Fruit fly (Drosophila melanogaster) whole organism, embryonic: ENCODE data around the gene CG14340.

Experiments
- Ada2b ChIP-seq: fragments of 200-800 bp; sonication (Bioruptor generic); IDR thresholded peaks from 2 replicates; pipeline ENCODE4 v1.3.6; 2022; ENCODE audit warnings: missing biosample characterization, missing genetic modification characterization
- Awh ChIP-seq: fragments of 200-800 bp; sonication (Bioruptor generic); IDR thresholded peaks from 2 replicates; pipeline ENCODE4, ENCODE4 v1.3.6; 2022; ENCODE audit warnings: missing biosample characterization, missing genetic modification characterization
- BEAF-32 ChIP-seq: fragments of 200-800 bp; sonication (Bioruptor generic); optimal IDR thresholded peaks from 3 replicates; lab custom pipeline; 2017; ENCODE audit warnings: missing biosample characterization, missing genetic modification characterization, mild to moderate bottlenecking, moderate library complexity, missing genetic modification reagents
- BtbVII ChIP-seq: fragments of 200-800 bp; sonication (Bioruptor generic); optimal IDR thresholded peaks from 3 replicates; lab custom pipeline; 2017; ENCODE audit warnings: missing biosample characterization, mild to moderate bottlenecking, missing genetic modification characterization
- CG10654 ChIP-seq: fragments of 200-800 bp; sonication (Bioruptor generic); optimal IDR thresholded peaks from 2 replicates; lab custom pipeline; 2016; ENCODE audit warnings: missing biosample characterization, missing genetic modification characterization
- CG11093 ChIP-seq: fragments of 200-800 bp; sonication (Bioruptor generic); IDR thresholded peaks from 3 replicates; pipeline ENCODE4 v1.3.6; 2022; ENCODE audit warnings: missing biosample characterization, missing genetic modification characterization
- CG11560 ChIP-seq: fragments of 200-800 bp; sonication (Bioruptor generic); IDR thresholded peaks from 3 replicates; pipeline ENCODE4 v1.3.6; 2022; ENCODE audit warnings: missing biosample characterization, missing genetic modification characterization
- CG1233 ChIP-seq: fragments of 200-800 bp; sonication (Bioruptor generic); optimal IDR thresholded peaks from 4 replicates; lab custom pipeline; 2018; ENCODE audit warnings: missing biosample characterization, mild to moderate bottlenecking, missing genetic modification characterization
- CG13775 ChIP-seq: fragments of 200-800 bp; sonication (Bioruptor generic); optimal IDR thresholded peaks from 3 replicates; lab custom pipeline; 2017; ENCODE audit warnings: missing biosample characterization, mild to moderate bottlenecking, missing genetic modification characterization
- CG1647 ChIP-seq: fragments of 200-800 bp; sonication (Bioruptor generic); optimal IDR thresholded peaks from 3 replicates; lab custom pipeline; 2016; ENCODE audit warnings: missing biosample characterization, missing genetic modification characterization
- CG16779 ChIP-seq: fragments of 200-800 bp; sonication (Bioruptor generic); IDR thresholded peaks from 2 replicates; pipeline ENCODE4 v1.3.6; 2022; ENCODE audit warnings: missing biosample characterization, missing genetic modification characterization
- CG17361 ChIP-seq: fragments of 200-800 bp; sonication (Bioruptor generic); IDR thresholded peaks from 3 replicates; pipeline ENCODE4 v1.3.6; 2022; ENCODE audit warnings: missing biosample characterization, missing genetic modification characterization
- CG2202 ChIP-seq: fragments of 200-800 bp; sonication (Bioruptor generic); optimal IDR thresholded peaks from 2 replicates; lab custom pipeline; 2018; ENCODE audit warnings: missing biosample characterization, mild to moderate bottlenecking, missing genetic modification characterization
- CG31224 ChIP-seq: fragments of 200-800 bp; sonication (Bioruptor generic); IDR thresholded peaks from 2 replicates; pipeline ENCODE4 v1.3.6; 2022; ENCODE audit warnings: missing biosample characterization, missing genetic modification characterization
- CG31365 ChIP-seq: fragments of 200-800 bp; sonication (Bioruptor generic); optimal IDR thresholded peaks from 2 replicates; lab custom pipeline; 2018; ENCODE audit warnings: missing biosample characterization, mild to moderate bottlenecking, missing genetic modification characterization
- CG3281 ChIP-seq: fragments of 200-800 bp; sonication (Bioruptor generic); optimal IDR thresholded peaks from 3 replicates; lab custom pipeline; 2017; ENCODE audit warnings: missing biosample characterization, mild to moderate bottlenecking, missing genetic modification characterization
- CG33557 ChIP-seq: fragments of 200-800 bp; sonication (Bioruptor generic); optimal IDR thresholded peaks from 2 replicates; lab custom pipeline; 2019; ENCODE audit warnings: missing biosample characterization, mild to moderate bottlenecking, missing genetic modification characterization, moderate library complexity
- CG34422 ChIP-seq: fragments of 200-800 bp; sonication (Bioruptor generic); IDR thresholded peaks from 3 replicates; pipeline ENCODE4 v1.3.6; 2022; ENCODE audit warnings: missing biosample characterization, missing genetic modification characterization
- CG8281 ChIP-seq: fragments of 200-800 bp; sonication (Bioruptor generic); optimal IDR thresholded peaks from 2 replicates; lab custom pipeline; 2018; ENCODE audit warnings: missing biosample characterization, mild to moderate bottlenecking, missing genetic modification characterization, moderate library complexity
- CG8924 ChIP-seq: fragments of 200-800 bp; optimal IDR thresholded peaks from 3 replicates; lab custom pipeline; 2019; ENCODE audit warnings: missing biosample characterization, mild to moderate bottlenecking, missing genetic modification characterization, moderate library complexity
- CG9817 ChIP-seq: fragments of 200-800 bp; sonication (Bioruptor generic); optimal IDR thresholded peaks from 2 replicates; lab custom pipeline; 2018; ENCODE audit warnings: missing biosample characterization, mild to moderate bottlenecking, missing genetic modification characterization, moderate library complexity
- CkIIα-i1 ChIP-seq: fragments of 200-800 bp; sonication (Bioruptor generic); IDR thresholded peaks from 2 replicates; pipeline ENCODE4 v1.3.6; 2022; ENCODE audit warnings: missing biosample characterization, missing genetic modification characterization
- CrebB ChIP-seq: fragments of 200-800 bp; sonication (Bioruptor generic); optimal IDR thresholded peaks from 3 replicates; lab custom pipeline; 2018; ENCODE audit warnings: missing biosample characterization, mild to moderate bottlenecking, missing genetic modification characterization
- D19B ChIP-seq: fragments of 200-800 bp; sonication (Bioruptor generic); optimal IDR thresholded peaks from 2 replicates; lab custom pipeline; 2017; ENCODE audit warnings: missing biosample characterization, mild to moderate bottlenecking, missing genetic modification characterization
- Dbx ChIP-seq: fragments of 200-800 bp; sonication (Bioruptor generic); IDR thresholded peaks from 3 replicates; pipeline ENCODE4 v1.3.6; 2022; ENCODE audit warnings: missing biosample characterization, missing genetic modification characterization
- Drgx ChIP-seq: fragments of 200-800 bp; sonication (Bioruptor generic); IDR thresholded peaks from 2 replicates; pipeline ENCODE4 v1.3.6; 2022; ENCODE audit warnings: missing biosample characterization, missing genetic modification characterization
- E2f1 ChIP-seq: fragments of 200-800 bp; sonication (Bioruptor generic); IDR thresholded peaks from 2 replicates; pipeline ENCODE4 v1.3.6; 2022; ENCODE audit warnings: missing biosample characterization, missing genetic modification characterization
- Gug ChIP-seq: fragments of 200-800 bp; sonication (Bioruptor generic); IDR thresholded peaks from 4 replicates; pipeline ENCODE4 v1.3.6; 2022; ENCODE audit warnings: missing biosample characterization, missing genetic modification characterization
- HHEX ChIP-seq: fragments of 200-800 bp; sonication (Bioruptor generic); optimal IDR thresholded peaks from 3 replicates; lab custom pipeline; 2017; ENCODE audit warnings: missing biosample characterization, mild to moderate bottlenecking, missing genetic modification characterization, missing genetic modification reagents
- NFAT ChIP-seq: fragments of 200-800 bp; sonication (Bioruptor generic); IDR thresholded peaks from 2 replicates; pipeline ENCODE4 v1.3.6; 2022; ENCODE audit warnings: missing biosample characterization, missing genetic modification characterization
- Oaz ChIP-seq: fragments of 200-800 bp; sonication (Bioruptor generic); IDR thresholded peaks from 2 replicates; pipeline ENCODE4 v1.3.6; 2022; ENCODE audit warnings: missing biosample characterization, missing genetic modification characterization
- Ravus ChIP-seq: fragments of 200-800 bp; sonication (Bioruptor generic); IDR thresholded peaks from 2 replicates; pipeline ENCODE4 v1.3.6; 2022; ENCODE audit warnings: missing biosample characterization, missing genetic modification characterization
- Sin3A ChIP-seq: fragments of >200 bp; optimal IDR thresholded peaks from 2 replicates; lab custom pipeline; 2018
- Sox100B ChIP-seq: fragments of 200-800 bp; sonication (Bioruptor generic); optimal IDR thresholded peaks from 3 replicates; lab custom pipeline; 2018; ENCODE audit warnings: missing biosample characterization, mild to moderate bottlenecking, missing genetic modification characterization
- TFAM ChIP-seq: fragments of 200-800 bp; sonication (Bioruptor generic); optimal IDR thresholded peaks from 2 replicates; lab custom pipeline; 2017; ENCODE audit warnings: missing biosample characterization, missing genetic modification characterization, inconsistent platforms
- Taf1 ChIP-seq: fragments of 200-800 bp; sonication (Bioruptor generic); IDR thresholded peaks from 2 replicates; pipeline ENCODE4 v1.3.6; 2022; ENCODE audit warnings: missing biosample characterization, missing genetic modification characterization
- Xbp1 ChIP-seq: fragments of 200-800 bp; sonication (Bioruptor generic); optimal IDR thresholded peaks from 3 replicates; lab custom pipeline; 2016; ENCODE audit warnings: missing biosample characterization, mild to moderate bottlenecking, missing genetic modification characterization
- da ChIP-seq: fragments of 200-800 bp; sonication (Bioruptor generic); optimal IDR thresholded peaks from 2 replicates; lab custom pipeline; 2016; ENCODE audit warnings: missing biosample characterization, missing genetic modification characterization
- dmrt11E ChIP-seq: fragments of 200-800 bp; sonication (Bioruptor generic); optimal IDR thresholded peaks from 3 replicates; lab custom pipeline; 2018; ENCODE audit warnings: missing biosample characterization, mild to moderate bottlenecking, missing genetic modification characterization, moderate library complexity
- dpn ChIP-seq, 2 experiments: fragments of 200-800 bp; sonication (Bioruptor generic); optimal IDR thresholded peaks; 3 replicates each; lab custom pipeline; 2016; ENCODE audit warnings: missing biosample characterization in 2 of 2, missing genetic modification characterization in 2 of 2
- ems ChIP-seq: fragments of 200-800 bp; sonication (Bioruptor generic); optimal IDR thresholded peaks from 3 replicates; lab custom pipeline; 2016; ENCODE audit warnings: missing biosample characterization, missing genetic modification characterization
- gfzf ChIP-seq: fragments of 200-800 bp; sonication (Bioruptor generic); optimal IDR thresholded peaks from 2 replicates; lab custom pipeline; 2016; ENCODE audit warnings: missing biosample characterization, mild to moderate bottlenecking, missing genetic modification characterization, moderate library complexity
- jumu ChIP-seq: fragments of 200-800 bp; sonication (Bioruptor generic); optimal IDR thresholded peaks from 3 replicates; lab custom pipeline; 2016; ENCODE audit warnings: missing biosample characterization, missing genetic modification characterization
- ken ChIP-seq: fragments of 200-800 bp; sonication (Bioruptor generic); IDR thresholded peaks from 3 replicates; pipeline ENCODE4 v1.3.6; 2022; ENCODE audit warnings: missing biosample characterization, missing genetic modification characterization
- klu ChIP-seq: fragments of 200-800 bp; sonication (Bioruptor generic); IDR thresholded peaks from 2 replicates; pipeline ENCODE4 v1.3.6; 2022; ENCODE audit warnings: missing biosample characterization, missing genetic modification characterization
- nerfin-2 ChIP-seq: fragments of 200-800 bp; sonication (Bioruptor generic); IDR thresholded peaks from 2 replicates; pipeline ENCODE4 v1.3.6; 2022; ENCODE audit warnings: missing biosample characterization, missing genetic modification characterization; ENCODE audit not compliant: partially characterized antibody
- seq ChIP-seq: fragments of 200-800 bp; sonication (Bioruptor generic); IDR thresholded peaks from 2 replicates; pipeline ENCODE4 v1.3.6; 2022; ENCODE audit warnings: missing biosample characterization, missing genetic modification characterization
- sug ChIP-seq: fragments of 200-800 bp; optimal IDR thresholded peaks from 2 replicates; lab custom pipeline; 2019; ENCODE audit warnings: missing biosample characterization, mild to moderate bottlenecking, missing genetic modification characterization, moderate library complexity
- vfl ChIP-seq: fragments of 200-800 bp; sonication (Bioruptor generic); optimal IDR thresholded peaks from 2 replicates; lab custom pipeline; 2016; ENCODE audit warnings: missing biosample characterization, missing genetic modification characterization

CG14340 gene

dm6 chr2L:1144371-1145360 is 31.9 kb downstream of the CG14340 start (continued):
- TF ChIP-seq ems (no peak), CG3281 (GFP tag; lab: Kevin White, UChicago) (peak; percentile 54), CG10654 (GFP tag; lab: Kevin White, UChicago) (no peak), dpn (GFP tag; optimal IDR thresholded peaks at IDR 0.05; lab: Kevin White, UChicago) (peak in 1 of 2 experiments; percentile 35), da (GFP tag; lab: Kevin White, UChicago) (no peak), ken (GFP tag; lab: Robert Waterston, UW) (peak; percentile 62; the same call in 1 of the 3 replicates), jumu (GFP tag; lab: Kevin White, UChicago) (no peak), BtbVII (GFP tag; lab: Kevin White, UChicago) (peak; percentile 42), CG1647 (GFP tag; lab: Kevin White, UChicago) (no peak), CG31224 (GFP tag; lab: Robert Waterston, UW) (0 out of 2 replicates have a peak, but pooled peaks have one; percentile 23), CG9817 (tag; lab: Kevin White, UChicago) (peak; percentile 54), CG8281 (tag; lab: Kevin White, UChicago) (peak; percentile 0), Gug (peak; percentile 19; the same call in 1 of the 4 replicates), Taf1 (GFP tag; lab: Robert Waterston, UW) (no peak), Awh (GFP tag; lab: Robert Waterston, UW) (no peak), nerfin-2 (GFP tag; lab: Robert Waterston, UW) (no peak), Oaz (GFP tag; lab: Robert Waterston, UW) (no peak), CkIIα-i1 (GFP tag; lab: Robert Waterston, UW) (no peak), gfzf (GFP tag; lab: Kevin White, UChicago) (no peak), Ada2b (GFP tag; lab: Robert Waterston, UW) (0 out of 2 replicates have a peak, but pooled peaks have one; percentile 38), Sox100B (GFP tag; lab: Kevin White, UChicago) (no peak), CG16779 (GFP tag; lab: Robert Waterston, UW) (no peak), CG33557 (no peak), D19B (GFP tag; lab: Kevin White, UChicago) (peak; percentile 69), CG11560 (tag; lab: Robert Waterston, UW) (no peak), BEAF-32 (GFP tag; lab: Kevin White, UChicago) (no peak), CG17361 (GFP tag; lab: Robert Waterston, UW) (peak; percentile 51; the same call in 2 of the 3 replicates), Dbx (no peak), CG34422 (no peak), CG2202 (peak; percentile 51), Drgx (GFP tag; lab: Robert Waterston, UW) (peak; percentile 43; the same call in 1 of the 2 replicates), CG13775 (GFP tag; lab: Kevin White, UChicago) (no peak), klu (no peak), Xbp1 (GFP tag; lab: Kevin White, UChicago) (peak; percentile 56), vfl (no peak), Sin3A (no peak), CG11093 (GFP tag; lab: Robert Waterston, UW) (no peak), seq (GFP tag; lab: Robert Waterston, UW) (0 out of 2 replicates have a peak, but pooled peaks have one; percentile 13), Ravus (GFP tag; lab: Robert Waterston, UW) (no peak), CG8924 (tag; lab: Kevin White, UChicago) (peak; percentile 58), CG1233 (GFP tag; lab: Kevin White, UChicago) (peak; percentile 43), CG31365 (tag; lab: Kevin White, UChicago) (no peak), sug (tag; lab: Kevin White, UChicago) (peak; percentile 41), TFAM (GFP tag; lab: Kevin White, UChicago) (no peak), CrebB (tag; lab: Kevin White, UChicago) (peak; percentile 1), E2f1 (GFP tag; lab: Robert Waterston, UW) (no peak; the same call in 1 of the 2 replicates), HHEX (GFP tag; lab: Kevin White, UChicago) (peak; percentile 48), NFAT (no peak), dmrt11E (tag; lab: Kevin White, UChicago) (peak; percentile 47)
